Worm (Caenorhabditis elegans): ENCODE measurements around the gene mrpl-55.

The mrpl-55 gene

DNA sequence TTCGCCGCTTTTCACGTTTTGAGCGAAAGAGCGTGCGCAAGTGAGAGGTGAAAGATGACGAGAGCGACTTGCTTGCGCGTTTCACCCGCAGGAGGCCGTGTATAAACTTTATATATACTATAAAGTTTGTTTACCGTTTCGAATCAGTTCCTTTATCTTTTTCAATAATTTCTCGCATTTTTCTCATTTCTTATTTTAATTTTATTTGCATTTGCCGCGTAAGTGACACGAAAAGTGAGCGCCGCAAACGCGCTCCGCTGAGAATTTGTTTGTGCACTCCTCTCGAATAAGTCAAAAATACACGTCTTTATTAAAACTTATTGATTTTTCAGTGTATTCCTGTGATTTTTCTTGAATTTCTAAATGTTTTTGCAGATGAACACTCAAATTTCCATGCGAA is at the start of gene mrpl-55:
Gene mrpl-55, plus strand, starts transcription at position 364 of the 400 bp plus-strand sequence.
- peak; percentile 74 for TF ChIP-seq lin-13 (tag; optimal IDR thresholded peaks at IDR 0.05)
- peak; percentile 82 for TF ChIP-seq ces-1 (GFP tag; optimal IDR thresholded peaks at IDR 0.05)
- peak; percentile 64 for TF ChIP-seq sptf-1 (tag; optimal IDR thresholded peaks at IDR 0.05)
- no peak for TF ChIP-seq nhr-76 (tag; optimal IDR thresholded peaks at IDR 0.05)
- TF ChIP-seq nhr-237 (tag; optimal IDR thresholded peaks at IDR 0.05): peak; percentile 80
- peak; percentile 94 for TF ChIP-seq mep-1 (tag; optimal IDR thresholded peaks at IDR 0.05)
- no peak for TF ChIP-seq ham-2 (GFP tag; optimal IDR thresholded peaks at IDR 0.05)
- peak; percentile 53 for TF ChIP-seq ceh-39 (tag; optimal IDR thresholded peaks at IDR 0.05)
- TF ChIP-seq M03D4.4 (tag; optimal IDR thresholded peaks at IDR 0.05): no peak
- no peak for TF ChIP-seq nhr-12 (tag; optimal IDR thresholded peaks at IDR 0.05)
- peak; percentile 58 for TF ChIP-seq pha-4 (tag; optimal IDR thresholded peaks at IDR 0.05)
- no peak for TF ChIP-seq ztf-11 (tag; optimal IDR thresholded peaks at IDR 0.05)
- TF ChIP-seq cnd-1 (tag; optimal IDR thresholded peaks at IDR 0.05): peak; percentile 31
- TF ChIP-seq nhr-28 (tag; optimal IDR thresholded peaks at IDR 0.05): no peak
- no peak for TF ChIP-seq elt-1 (tag; optimal IDR thresholded peaks at IDR 0.05; ENCODE audit: borderline replicate concordance, insufficient read depth)
- TF ChIP-seq lsy-2 (tag; optimal IDR thresholded peaks at IDR 0.05): peak; percentile 79

DNA sequence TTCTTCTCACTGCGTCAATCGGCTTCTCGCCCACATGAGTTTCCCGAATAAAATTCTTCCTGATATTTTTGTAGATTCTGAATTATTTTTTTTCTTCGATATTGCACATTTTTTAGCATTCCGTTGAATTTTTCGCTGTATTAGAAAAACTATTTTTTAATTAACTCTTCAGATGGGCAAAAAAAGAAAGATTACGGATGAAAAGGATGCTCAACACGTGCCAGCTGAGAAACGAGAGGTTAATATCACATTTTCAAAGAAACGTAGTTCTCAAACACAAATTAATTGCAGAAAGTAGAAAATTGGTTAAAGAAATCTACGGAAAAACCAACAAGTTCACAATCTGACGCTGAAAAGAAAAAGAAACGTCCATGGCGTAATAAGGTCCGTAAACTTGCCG is 47.4 kb upstream of the mrpl-55 start, which contains the start of gene rrp-8:
Gene rrp-8, plus strand, starts transcription at position 173 of the 400 bp plus-strand sequence.
- TF ChIP-seq snpc-4 (tag; optimal IDR thresholded peaks at IDR 0.05): no peak
- TF ChIP-seq sptf-1 (tag; optimal IDR thresholded peaks at IDR 0.05): no peak
- no peak for TF ChIP-seq cnd-1 (tag; optimal IDR thresholded peaks at IDR 0.05)
- no peak for TF ChIP-seq flh-1 (GFP tag; optimal IDR thresholded peaks at IDR 0.05)
- no peak for TF ChIP-seq pha-4 (tag; optimal IDR thresholded peaks at IDR 0.05)
- no peak for TF ChIP-seq drap-1 (GFP tag; optimal IDR thresholded peaks at IDR 0.05)
- TF ChIP-seq nhr-2 (tag; optimal IDR thresholded peaks at IDR 0.05): no peak
- TF ChIP-seq tbx-8 (GFP tag; optimal IDR thresholded peaks at IDR 0.05): no peak
- no peak for TF ChIP-seq nhr-237 (tag; optimal IDR thresholded peaks at IDR 0.05)
- TF ChIP-seq elt-1 (tag; optimal IDR thresholded peaks at IDR 0.05; ENCODE audit: borderline replicate concordance, insufficient read depth): no peak
- no peak for TF ChIP-seq nhr-12 (tag; optimal IDR thresholded peaks at IDR 0.05)
- no peak for TF ChIP-seq zip-8 (tag; optimal IDR thresholded peaks at IDR 0.05)
- no peak for TF ChIP-seq nhr-28 (tag; optimal IDR thresholded peaks at IDR 0.05)
- no peak for TF ChIP-seq lin-32 (GFP tag; optimal IDR thresholded peaks at IDR 0.05)

DNA sequence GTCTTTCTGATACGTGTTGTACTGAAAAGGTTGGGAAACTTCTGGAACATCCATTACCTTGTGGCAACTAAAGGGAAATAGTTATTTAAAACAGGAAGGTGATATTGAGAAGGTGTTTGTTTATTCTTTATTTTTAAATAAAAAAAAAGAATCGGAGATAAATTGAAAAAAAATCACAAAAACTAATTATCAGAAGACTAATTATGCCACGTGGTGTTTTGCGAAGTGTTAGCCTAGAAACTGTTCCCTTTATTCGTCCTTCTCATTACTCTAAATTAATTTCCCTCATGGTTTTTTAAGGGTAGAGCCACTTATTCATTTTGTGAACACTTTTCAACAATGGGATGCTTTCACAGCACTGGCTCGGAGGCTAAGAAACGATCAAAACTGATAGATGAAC is 42.4 kb upstream of the mrpl-55 start, which contains the start of gene gpa-4:
Gene gpa-4, plus strand, starts transcription at position 301 of the 400 bp plus-strand sequence.
- TF ChIP-seq flh-1 (GFP tag; optimal IDR thresholded peaks at IDR 0.05): no peak
- no peak for TF ChIP-seq sptf-1 (tag; optimal IDR thresholded peaks at IDR 0.05)
- no peak for TF ChIP-seq nhr-237 (tag; optimal IDR thresholded peaks at IDR 0.05)

DNA sequence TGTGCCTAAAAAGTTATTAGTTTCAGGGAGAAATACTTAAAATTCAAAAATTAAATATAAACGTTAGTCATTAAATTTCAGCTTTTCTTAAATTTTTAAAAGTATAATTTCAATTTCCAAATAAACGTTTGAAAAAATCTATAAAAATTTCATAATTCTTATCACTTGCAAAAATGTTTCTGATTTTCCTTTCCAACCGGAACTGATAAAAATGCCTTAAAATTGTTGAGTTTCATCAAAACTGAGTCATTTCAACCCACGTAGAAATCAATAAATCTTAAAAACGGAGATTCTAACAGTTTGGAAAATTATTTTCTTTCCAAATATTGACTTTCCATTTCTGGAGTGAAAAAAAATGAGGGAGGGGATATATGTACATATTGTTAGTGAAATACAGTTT is 34.9 kb upstream of the mrpl-55 start:
- no peak for TF ChIP-seq sptf-1 (tag; optimal IDR thresholded peaks at IDR 0.05)
- no peak for TF ChIP-seq flh-1 (GFP tag; optimal IDR thresholded peaks at IDR 0.05)
- no peak for TF ChIP-seq sem-2 (GFP tag; optimal IDR thresholded peaks at IDR 0.05)
- no peak for TF ChIP-seq nhr-237 (tag; optimal IDR thresholded peaks at IDR 0.05)
- TF ChIP-seq ces-1 (GFP tag; optimal IDR thresholded peaks at IDR 0.05): no peak
- TF ChIP-seq mls-2 (tag; optimal IDR thresholded peaks at IDR 0.05): no peak
- TF ChIP-seq unc-120 (tag; optimal IDR thresholded peaks at IDR 0.05; ENCODE audit: poor library complexity, severe bottlenecking): no peak
- TF ChIP-seq ham-2 (GFP tag; optimal IDR thresholded peaks at IDR 0.05): no peak
- no peak for TF ChIP-seq nhr-76 (tag; optimal IDR thresholded peaks at IDR 0.05)
- no peak for TF ChIP-seq ceh-83 (GFP tag; optimal IDR thresholded peaks at IDR 0.05)
- TF ChIP-seq snpc-4 (tag; optimal IDR thresholded peaks at IDR 0.05): no peak

DNA sequence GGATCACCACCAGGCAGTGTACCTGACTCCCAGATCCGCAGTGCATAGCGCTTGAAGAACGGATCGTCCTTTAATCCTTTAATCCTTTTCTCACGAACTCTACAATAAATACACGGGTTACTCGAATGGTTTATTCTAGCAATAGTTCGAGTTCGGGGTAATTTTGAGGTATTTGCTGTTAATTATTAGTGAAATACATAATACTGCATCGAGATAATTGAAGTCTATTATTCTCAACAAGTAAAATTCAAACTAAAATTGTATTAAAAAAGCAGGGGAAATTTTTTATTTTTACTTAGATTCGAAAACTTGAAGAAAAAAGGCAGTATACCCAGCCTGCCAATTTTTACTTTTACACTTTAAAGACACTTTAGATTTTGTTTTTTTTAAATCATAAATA is 33.9 kb upstream of the mrpl-55 start, which contains the start of gene kgb-1:
Gene kgb-1, minus strand, starts transcription at position 101 of the 400 bp plus-strand sequence.
- TF ChIP-seq lin-32 (GFP tag; optimal IDR thresholded peaks at IDR 0.05): no peak
- no peak for TF ChIP-seq lin-13 (tag; optimal IDR thresholded peaks at IDR 0.05)

DNA sequence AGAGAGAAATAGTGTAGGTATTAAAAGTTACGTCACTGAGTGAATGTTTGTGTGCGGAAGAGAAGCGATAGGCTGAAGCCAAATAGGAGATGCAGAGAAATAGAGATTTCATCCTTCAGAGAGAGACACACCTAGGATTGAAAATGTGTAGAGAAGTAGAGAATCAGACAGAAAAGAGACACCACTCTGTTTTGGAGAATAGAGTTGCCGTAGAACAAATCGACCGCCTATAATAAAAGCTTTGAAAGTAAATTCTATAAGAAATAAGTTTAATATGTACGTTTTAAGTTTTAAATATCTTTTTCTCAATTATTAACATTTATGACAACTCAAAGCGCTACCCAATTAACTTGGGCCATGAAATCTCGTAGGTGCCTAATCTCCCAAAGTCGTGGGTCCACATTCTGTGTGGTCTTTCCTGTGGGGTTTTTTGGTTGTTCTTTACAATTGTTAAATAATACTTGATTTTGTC is 33.3 kb upstream of the mrpl-55 start, which contains the start of gene T07A9.12:
Gene T07A9.12, plus strand, starts transcription at position 448 of the 472 bp plus-strand sequence.
- TF ChIP-seq blmp-1 (tag; optimal IDR thresholded peaks at IDR 0.05) (no peak), ces-1 (GFP tag; optimal IDR thresholded peaks at IDR 0.05) (peak; percentile 43), ztf-11 (tag; optimal IDR thresholded peaks at IDR 0.05) (no peak), mep-1 (tag; optimal IDR thresholded peaks at IDR 0.05) (peak; percentile 46), lsy-2 (tag; optimal IDR thresholded peaks at IDR 0.05) (peak; percentile 34), unc-120 (tag; optimal IDR thresholded peaks at IDR 0.05; ENCODE audit: poor library complexity, severe bottlenecking) (peak; percentile 71), zip-8 (tag; optimal IDR thresholded peaks at IDR 0.05) (peak; percentile 26), nhr-237 (tag; optimal IDR thresholded peaks at IDR 0.05) (peak; percentile 63), sptf-1 (tag; optimal IDR thresholded peaks at IDR 0.05) (peak; percentile 63), drap-1 (GFP tag; optimal IDR thresholded peaks at IDR 0.05) (no peak), ceh-39 (tag; optimal IDR thresholded peaks at IDR 0.05) (no peak), elt-3 (tag; optimal IDR thresholded peaks at IDR 0.05) (no peak), ceh-83 (GFP tag; optimal IDR thresholded peaks at IDR 0.05) (no peak), cnd-1 (tag; optimal IDR thresholded peaks at IDR 0.05) (no peak), ham-2 (GFP tag; optimal IDR thresholded peaks at IDR 0.05) (peak; percentile 84), nhr-2 (tag; optimal IDR thresholded peaks at IDR 0.05) (peak; percentile 41), elt-1 (tag; optimal IDR thresholded peaks at IDR 0.05; ENCODE audit: borderline replicate concordance, insufficient read depth) (no peak), flh-1 (GFP tag; optimal IDR thresholded peaks at IDR 0.05) (no peak), M03D4.4 (tag; optimal IDR thresholded peaks at IDR 0.05) (peak; percentile 28), unc-39 (tag; optimal IDR thresholded peaks at IDR 0.05) (no peak), sem-2 (GFP tag; optimal IDR thresholded peaks at IDR 0.05) (no peak), unc-62 (GFP tag; optimal IDR thresholded peaks at IDR 0.05) (peak; percentile 54), pha-4 (tag; optimal IDR thresholded peaks at IDR 0.05) (peak; percentile 74), mls-2 (tag; optimal IDR thresholded peaks at IDR 0.05) (peak; percentile 9)

All from whole organism, mixed stage, embryonic.